Worm (Caenorhabditis elegans) whole organism, L4 larva: Measurements from ENCODE around the gene M106.3.

Source experiments
- D1046.2 ChIP-seq: fragments of 200-800 bp; sonication (Bioruptor generic); IDR thresholded peaks from 2 replicates; pipeline ENCODE4 v1.3.6; 2022; ENCODE audit warnings: missing genetic modification characterization, missing compliant biosample characterization
- F26F4.8 ChIP-seq: fragments of 200-800 bp; sonication (Bioruptor generic); conservative IDR thresholded peaks from 2 replicates; pipeline ENCODE4 v1.3.6; 2022; ENCODE audit warnings: missing genetic modification characterization, missing compliant biosample characterization
- F37D6.2 ChIP-seq: sonication (generic microtip); optimal IDR thresholded peaks from 2 replicates; lab custom pipeline; 2016; ENCODE audit warnings: mild to moderate bottlenecking, missing genetic modification characterization, missing compliant biosample characterization
- F49E8.2 ChIP-seq: sonication (generic microtip); optimal IDR thresholded peaks from 2 replicates; lab custom pipeline; 2016; ENCODE audit warnings: missing compliant biosample characterization, mild to moderate bottlenecking, missing genetic modification characterization, borderline replicate concordance
- T20F7.1 ChIP-seq: fragments of 200-800 bp; sonication (Bioruptor generic); optimal IDR thresholded peaks from 2 replicates; lab custom pipeline; 2018; ENCODE audit warnings: mild to moderate bottlenecking, missing genetic modification characterization, missing compliant biosample characterization
- T26A8.4 ChIP-seq: fragments of 200-800 bp; sonication (Bioruptor generic); IDR thresholded peaks from 2 replicates; pipeline ENCODE4 v1.3.6; 2022; ENCODE audit warnings: missing genetic modification characterization, missing compliant biosample characterization
- Y105C5A.15 ChIP-seq: fragments of 200-800 bp; sonication (Bioruptor generic); IDR thresholded peaks from 2 replicates; pipeline ENCODE4 v1.3.6; 2022; ENCODE audit warnings: missing genetic modification characterization, missing compliant biosample characterization
- Y5F2A.4 ChIP-seq: fragments of 200-800 bp; sonication (Bioruptor generic); optimal IDR thresholded peaks from 2 replicates; lab custom pipeline; 2018; ENCODE audit warnings: mild to moderate bottlenecking, missing genetic modification characterization, missing compliant biosample characterization
- Y75B8A.6 ChIP-seq: fragments of 200-800 bp; sonication (Bioruptor generic); IDR thresholded peaks from 2 replicates; pipeline ENCODE4 v1.3.6; 2022; ENCODE audit warnings: missing genetic modification reagents, missing genetic modification characterization, missing compliant biosample characterization
- ZK337.2 ChIP-seq: fragments of 200-800 bp; sonication (Bioruptor generic); IDR thresholded peaks from 2 replicates; pipeline ENCODE4 v1.3.6; 2022; ENCODE audit warnings: missing genetic modification reagents, missing genetic modification characterization, missing compliant biosample characterization
- arid-1 ChIP-seq: fragments of 200-800 bp; sonication (Bioruptor generic); conservative IDR thresholded peaks from 2 replicates; pipeline ENCODE4 v1.3.6; 2022; ENCODE audit warnings: missing genetic modification reagents, missing genetic modification characterization, missing compliant biosample characterization
- attf-4 ChIP-seq: sonication (generic microtip); optimal IDR thresholded peaks from 3 replicates; lab custom pipeline; 2017; ENCODE audit warnings: missing biosample characterization, missing genetic modification characterization
- ceh-20 ChIP-seq: fragments of 200-800 bp; sonication (Bioruptor generic); IDR thresholded peaks from 2 replicates; pipeline ENCODE4 v1.3.6; 2022; ENCODE audit warnings: missing genetic modification reagents, missing genetic modification characterization, missing compliant biosample characterization
- ceh-62 ChIP-seq: sonication (generic microtip); optimal IDR thresholded peaks from 2 replicates; lab custom pipeline; 2017; ENCODE audit warnings: missing biosample characterization, missing genetic modification characterization
- daf-12 ChIP-seq: fragments of 150-350 bp; optimal IDR thresholded peaks from 2 replicates; lab custom pipeline; 2014; ENCODE audit warnings: missing biosample characterization, missing genetic modification reagents, missing genetic modification characterization
- daf-16 ChIP-seq, 3 experiments: sonication (generic microtip); optimal IDR thresholded peaks; 2 replicates each; lab custom pipeline; 2016 to 2017; ENCODE audit warnings: missing genetic modification characterization in 3 of 3, missing genetic modification reagents in 3 of 3, mild to moderate bottlenecking in 2 of 3, missing compliant biosample characterization in 2 of 3, missing biosample characterization in 1 of 3, moderate library complexity in 1 of 3
- daf-8 ChIP-seq: fragments of 200-800 bp; sonication (Bioruptor generic); IDR thresholded peaks from 2 replicates; pipeline ENCODE4 v1.3.6; 2022; ENCODE audit warnings: missing genetic modification characterization, missing compliant biosample characterization
- dmd-6 ChIP-seq: fragments of 200-800 bp; sonication (Bioruptor generic); IDR thresholded peaks from 2 replicates; pipeline ENCODE4 v1.3.6; 2022; ENCODE audit warnings: missing genetic modification reagents, missing genetic modification characterization, missing compliant biosample characterization
- dpl-1 ChIP-seq: fragments of 150-350 bp; optimal IDR thresholded peaks from 2 replicates; lab custom pipeline; 2014; ENCODE audit warnings: missing biosample characterization, missing genetic modification reagents, missing genetic modification characterization
- dve-1 ChIP-seq: sonication (generic microtip); optimal IDR thresholded peaks from 2 replicates; lab custom pipeline; 2017; ENCODE audit warnings: antibody characterized with exemption, mild to moderate bottlenecking, missing genetic modification characterization, missing compliant biosample characterization; ENCODE audit not compliant: insufficient read depth
- egl-27 ChIP-seq: sonication (generic microtip); optimal IDR thresholded peaks from 3 replicates; lab custom pipeline; 2017; ENCODE audit warnings: missing biosample characterization, missing genetic modification reagents, missing genetic modification characterization
- fkh-10 ChIP-seq: fragments of 150-350 bp; optimal IDR thresholded peaks from 2 replicates; lab custom pipeline; 2014; ENCODE audit warnings: missing biosample characterization, missing genetic modification reagents, missing genetic modification characterization
- fos-1 ChIP-seq: fragments of 150-350 bp; optimal IDR thresholded peaks from 2 replicates; lab custom pipeline; 2014; ENCODE audit warnings: missing biosample characterization, missing genetic modification characterization
- gei-8 ChIP-seq: fragments of 200-800 bp; sonication (Bioruptor generic); optimal IDR thresholded peaks from 2 replicates; lab custom pipeline; 2018; ENCODE audit warnings: mild to moderate bottlenecking, missing genetic modification characterization, missing compliant biosample characterization
- hif-1 ChIP-seq, 2 experiments: sonication (generic microtip); optimal IDR thresholded peaks; 2 replicates each; lab custom pipeline; 2016 to 2017; ENCODE audit warnings: missing compliant biosample characterization in 2 of 2, missing genetic modification characterization in 2 of 2, missing genetic modification reagents in 2 of 2, missing genotype in 2 of 2, mild to moderate bottlenecking in 1 of 2
- hlh-30 ChIP-seq: sonication (generic microtip); optimal IDR thresholded peaks from 2 replicates; lab custom pipeline; 2017; ENCODE audit warnings: antibody characterized with exemption, mild to moderate bottlenecking, missing genetic modification characterization, missing compliant biosample characterization; ENCODE audit not compliant: insufficient read depth
- hmg-1.1 ChIP-seq: fragments of 200-800 bp; sonication (Bioruptor generic); IDR thresholded peaks from 2 replicates; pipeline ENCODE4 v1.3.6; 2022; ENCODE audit warnings: missing genetic modification reagents, missing genetic modification characterization, missing compliant biosample characterization
- lin-13 ChIP-seq: fragments of 150-350 bp; optimal IDR thresholded peaks from 2 replicates; lab custom pipeline; 2014; ENCODE audit warnings: missing biosample characterization, missing genetic modification reagents, missing genetic modification characterization
- lin-29 ChIP-seq: fragments of 200-800 bp; sonication (Bioruptor generic); IDR thresholded peaks from 2 replicates; pipeline ENCODE4 v1.3.6; 2022; ENCODE audit warnings: missing genetic modification reagents, missing genetic modification characterization, missing compliant biosample characterization
- lin-39 ChIP-seq: fragments of 150-350 bp; optimal IDR thresholded peaks from 2 replicates; lab custom pipeline; 2014; ENCODE audit warnings: missing biosample characterization, missing genetic modification reagents, missing genetic modification characterization
- lir-3 ChIP-seq: sonication (generic microtip); optimal IDR thresholded peaks from 2 replicates; lab custom pipeline; 2016; ENCODE audit warnings: mild to moderate bottlenecking, missing genetic modification characterization, missing compliant biosample characterization
- madf-5 ChIP-seq, 2 experiments: fragments of 200-800 bp; sonication (Bioruptor generic); IDR thresholded peaks; 2 replicates each; pipeline ENCODE4 v1.3.6; 2022; ENCODE audit warnings: missing compliant biosample characterization in 2 of 2, missing genetic modification characterization in 2 of 2
- mdt-29 ChIP-seq: fragments of 200-800 bp; sonication (Bioruptor generic); IDR thresholded peaks from 2 replicates; pipeline ENCODE4 v1.3.6; 2022; ENCODE audit warnings: missing genetic modification reagents, missing genetic modification characterization, missing compliant biosample characterization
- mxl-2 ChIP-seq: fragments of 200-800 bp; sonication (Bioruptor generic); conservative IDR thresholded peaks from 2 replicates; pipeline ENCODE4 v1.3.6; 2022; ENCODE audit warnings: missing genetic modification reagents, missing genetic modification characterization, missing compliant biosample characterization
- mxl-3 ChIP-seq: fragments of 200-800 bp; sonication (Bioruptor generic); optimal IDR thresholded peaks from 2 replicates; lab custom pipeline; 2018; ENCODE audit warnings: mild to moderate bottlenecking, missing genetic modification characterization, missing compliant biosample characterization
- nhr-102 ChIP-seq: sonication (generic microtip); optimal IDR thresholded peaks from 2 replicates; lab custom pipeline; 2016; ENCODE audit warnings: mild to moderate bottlenecking, missing genetic modification characterization, moderate library complexity, missing compliant biosample characterization
- nhr-11 ChIP-seq: fragments of 150-350 bp; optimal IDR thresholded peaks from 2 replicates; lab custom pipeline; 2014; ENCODE audit warnings: missing biosample characterization, missing genetic modification characterization
- nhr-25 ChIP-seq: sonication (generic microtip); optimal IDR thresholded peaks from 2 replicates; lab custom pipeline; 2017; ENCODE audit warnings: missing genetic modification characterization, mild to moderate bottlenecking, missing compliant biosample characterization, antibody characterized with exemption, moderate library complexity, borderline replicate concordance; ENCODE audit not compliant: insufficient read depth
- nhr-41 ChIP-seq: fragments of 200-800 bp; sonication (Bioruptor generic); IDR thresholded peaks from 2 replicates; pipeline ENCODE4 v1.3.6; 2022; ENCODE audit warnings: missing genetic modification reagents, missing genetic modification characterization, missing compliant biosample characterization
- nhr-6 ChIP-seq: fragments of 150-350 bp; optimal IDR thresholded peaks from 2 replicates; lab custom pipeline; 2014; ENCODE audit warnings: missing biosample characterization, missing genetic modification characterization
- nhr-76 ChIP-seq: fragments of 150-350 bp; optimal IDR thresholded peaks from 2 replicates; lab custom pipeline; 2014; ENCODE audit warnings: missing biosample characterization, missing genetic modification characterization
- php-3 ChIP-seq: fragments of 200-800 bp; sonication (Bioruptor generic); IDR thresholded peaks from 2 replicates; pipeline ENCODE4 v1.3.6; 2022; ENCODE audit warnings: missing genetic modification reagents, missing genetic modification characterization, missing compliant biosample characterization
- pqm-1 ChIP-seq: sonication (generic microtip); optimal IDR thresholded peaks from 2 replicates; lab custom pipeline; 2017; ENCODE audit warnings: missing biosample characterization, missing genetic modification characterization
- snpc-4 ChIP-seq: fragments of 150-350 bp; optimal IDR thresholded peaks from 2 replicates; lab custom pipeline; 2014; ENCODE audit warnings: missing biosample characterization, missing genetic modification characterization
- tag-97 ChIP-seq: fragments of 200-800 bp; sonication (Bioruptor generic); IDR thresholded peaks from 2 replicates; pipeline ENCODE4 v1.3.6; 2022; ENCODE audit warnings: missing genetic modification characterization, missing compliant biosample characterization
- tra-1 ChIP-seq: fragments of 200-800 bp; sonication (Bioruptor generic); IDR thresholded peaks from 2 replicates; pipeline ENCODE4 v1.3.6; 2022; ENCODE audit warnings: missing genetic modification reagents, missing genetic modification characterization, missing compliant biosample characterization
- vab-7 ChIP-seq: fragments of 200-800 bp; sonication (Bioruptor generic); IDR thresholded peaks from 2 replicates; pipeline ENCODE4 v1.3.6; 2022; ENCODE audit warnings: missing genetic modification reagents, missing genetic modification characterization, missing compliant biosample characterization
- zag-1 ChIP-seq: fragments of 150-350 bp; optimal IDR thresholded peaks from 2 replicates; lab custom pipeline; 2014; ENCODE audit warnings: missing biosample characterization, missing genetic modification characterization
- zip-11 ChIP-seq: fragments of 200-800 bp; sonication (Bioruptor generic); IDR thresholded peaks from 2 replicates; pipeline ENCODE4 v1.3.6; 2022; ENCODE audit warnings: missing genetic modification characterization, missing compliant biosample characterization
- zip-2 ChIP-seq: fragments of 150-350 bp; optimal IDR thresholded peaks from 2 replicates; lab custom pipeline; 2014; ENCODE audit warnings: missing biosample characterization, missing genetic modification characterization
- ztf-11 ChIP-seq: fragments of 150-350 bp; optimal IDR thresholded peaks from 2 replicates; lab custom pipeline; 2014; ENCODE audit warnings: missing biosample characterization, missing genetic modification characterization
- ztf-7 ChIP-seq: fragments of 150-350 bp; optimal IDR thresholded peaks from 2 replicates; lab custom pipeline; 2014; ENCODE audit warnings: missing biosample characterization, missing genetic modification characterization

M106.3 gene

ce11 chrII:10860840-10861239 lies at the start of gene M106.3:
Gene M106.3 (minus strand): TSS chrII:10860909.
- TF ChIP-seq hlh-30 (tag; lab: Kevin White, UChicago) (peak; percentile 33), Y5F2A.4 (GFP tag; lab: Kevin White, UChicago) (no peak), F37D6.2 (tag; lab: Kevin White, UChicago) (no peak), nhr-102 (no peak), lin-13 (GFP tag; lab: Kevin White, UChicago) (no peak), zag-1 (no peak), tag-97 (GFP tag; lab: Robert Waterston, UW) (no peak), ceh-62 (tag; lab: Kevin White, UChicago) (no peak), zip-2 (tag; lab: Kevin White, UChicago) (no peak), lin-29 (no peak), hif-1 (tag; optimal IDR thresholded peaks at IDR 0.05; lab: Kevin White, UChicago) (no peak), daf-12 (tag; lab: Kevin White, UChicago) (no peak), lin-39 (no peak), D1046.2 (no peak), fos-1 (tag; lab: Kevin White, UChicago) (no peak), madf-5 (GFP tag; IDR thresholded peaks at IDR 0.05; lab: Robert Waterston, UW) (no peak), egl-27 (tag; lab: Kevin White, UChicago) (no peak), hmg-1.1 (no peak), tra-1 (GFP tag; lab: Robert Waterston, UW) (0 out of 2 replicates have a peak, but pooled peaks have one; percentile 25), ZK337.2 (GFP tag; lab: Robert Waterston, UW) (no peak), fkh-10 (GFP tag; lab: Kevin White, UChicago) (no peak), attf-4 (no peak), ceh-20 (no peak), F49E8.2 (no peak), mxl-3 (peak; percentile 65), vab-7 (no peak), T26A8.4 (GFP tag; lab: Robert Waterston, UW) (no peak), nhr-6 (tag; lab: Kevin White, UChicago) (no peak), Y105C5A.15 (GFP tag; lab: Robert Waterston, UW) (no peak), F26F4.8 (GFP tag; lab: Robert Waterston, UW) (no peak), arid-1 (GFP tag; lab: Robert Waterston, UW) (no peak), mdt-29 (GFP tag; lab: Robert Waterston, UW) (no peak), dpl-1 (GFP tag; lab: Kevin White, UChicago) (no peak), php-3 (GFP tag; lab: Robert Waterston, UW) (no peak), nhr-25 (tag; lab: Kevin White, UChicago) (no peak), mxl-2 (GFP tag; lab: Robert Waterston, UW) (no peak), gei-8 (GFP tag; lab: Kevin White, UChicago) (no peak), nhr-76 (tag; lab: Kevin White, UChicago) (no peak), dmd-6 (GFP tag; lab: Robert Waterston, UW) (peak; percentile 74), T20F7.1 (GFP tag; lab: Kevin White, UChicago) (no peak), pqm-1 (tag; lab: Kevin White, UChicago) (peak; percentile 87), ztf-7 (tag; lab: Kevin White, UChicago) (no peak), Y75B8A.6 (GFP tag; lab: Robert Waterston, UW) (no peak), dve-1 (tag; lab: Kevin White, UChicago) (peak; percentile 7), daf-8 (GFP tag; lab: Robert Waterston, UW) (no peak), daf-16 (GFP tag; optimal IDR thresholded peaks at IDR 0.05; lab: Kevin White, UChicago) (no peak), daf-16 (tag; optimal IDR thresholded peaks at IDR 0.05; lab: Kevin White, UChicago) (peak; percentile 43), lir-3 (tag; lab: Kevin White, UChicago) (no peak), zip-11 (GFP tag; lab: Robert Waterston, UW) (no peak), nhr-11 (tag; lab: Kevin White, UChicago) (no peak), ztf-11 (tag; lab: Kevin White, UChicago) (no peak), snpc-4 (tag; lab: Kevin White, UChicago) (no peak), nhr-41 (no peak)
